Fruit fly (Drosophila melanogaster): ENCODE measurements around the gene Alp13.

DNA sequence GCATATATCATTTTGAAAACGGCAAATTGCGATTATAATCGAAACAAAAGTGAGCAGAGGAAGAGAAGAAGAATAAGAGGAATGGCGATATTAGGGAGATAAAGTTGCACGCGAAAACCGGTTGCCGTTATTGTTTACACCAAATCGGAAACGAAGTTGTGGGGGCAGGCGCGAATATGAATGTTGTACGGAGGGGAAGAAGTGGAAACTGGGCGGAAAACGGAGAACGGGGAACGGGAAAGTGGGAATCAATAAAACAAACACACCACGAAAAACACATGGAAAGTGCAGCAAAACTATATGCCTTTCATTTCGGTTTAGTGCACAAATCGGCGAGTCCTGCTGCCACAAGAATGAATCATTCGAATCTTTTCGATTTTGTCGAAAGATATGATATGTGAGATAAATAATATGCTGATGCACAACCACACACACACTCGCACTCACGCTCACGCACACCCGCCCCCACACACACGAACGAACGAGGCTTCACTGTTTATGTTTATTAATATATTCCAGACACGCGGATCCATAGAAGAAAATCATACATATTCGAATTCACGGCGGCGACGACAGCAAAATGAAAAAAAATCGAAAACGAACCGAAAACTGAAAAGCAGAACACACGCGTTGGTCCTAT is 33.0 kb downstream of the Alp13 start:
- TF ChIP-seq Dll (optimal IDR thresholded peaks at IDR 0.05) (no peak), pan (optimal IDR thresholded peaks at IDR 0.05) (no peak), psq (optimal IDR thresholded peaks at IDR 0.05) (no peak), EcR (GFP tag; optimal IDR thresholded peaks at IDR 0.05) (no peak), usp (GFP tag; optimal IDR thresholded peaks at IDR 0.05) (no peak)

All from whole organism.